Worm (Caenorhabditis elegans): ENCODE measurements around the gene eif-1.A.

DNA sequence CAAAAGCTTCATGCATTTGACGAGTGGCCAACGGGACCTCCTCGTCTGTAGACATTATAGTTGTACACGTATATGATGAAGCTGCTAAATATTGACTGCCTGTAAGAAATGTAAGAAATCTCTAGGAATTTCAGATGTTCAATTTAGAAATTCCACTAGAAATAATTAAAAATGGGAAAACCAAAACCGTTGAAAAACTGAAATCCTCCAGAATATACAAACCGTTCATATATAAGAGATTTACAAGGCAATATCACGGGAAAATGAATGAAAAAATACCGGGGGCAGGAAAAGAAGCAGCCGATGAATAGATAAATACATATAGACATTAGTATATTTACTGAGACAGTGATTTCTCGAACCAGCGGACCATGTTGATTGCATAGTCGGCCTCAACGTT is 8.2 kb upstream of the eif-1.A start, which contains the start of gene dpf-7:
- TF ChIP-seq flt-1 (GFP tag; IDR thresholded peaks at IDR 0.05) = no peak
- TF ChIP-seq hmg-4 (GFP tag; optimal IDR thresholded peaks at IDR 0.05) = no peak
- TF ChIP-seq sea-1 (GFP tag; conservative IDR thresholded peaks at IDR 0.05) = no peak
- TF ChIP-seq tbx-37 (GFP tag; conservative IDR thresholded peaks at IDR 0.05) = no peak
- TF ChIP-seq pes-1 (GFP tag; IDR thresholded peaks at IDR 0.05) = no peak

Measured in whole organism, early embryonic.